Worm (Caenorhabditis elegans) whole organism, L1 larva: ENCODE measurements around the gene pmp-1.

Source experiments
- C16A3.4 ChIP-seq: fragments of 150-350 bp; optimal IDR thresholded peaks from 2 replicates; lab custom pipeline; 2014; ENCODE audit warnings: missing biosample characterization, missing genetic modification characterization
- C34B4.2 ChIP-seq: sonication (generic microtip); optimal IDR thresholded peaks from 2 replicates; lab custom pipeline; 2017; ENCODE audit warnings: mild to moderate bottlenecking, missing genetic modification characterization, missing compliant biosample characterization
- Y116A8C.19 ChIP-seq: sonication (generic microtip); optimal IDR thresholded peaks from 2 replicates; lab custom pipeline; 2016; ENCODE audit warnings: missing compliant biosample characterization, missing genetic modification characterization, borderline replicate concordance
- alr-1 ChIP-seq: fragments of 200-800 bp; sonication (Bioruptor generic); optimal IDR thresholded peaks from 2 replicates; lab custom pipeline; 2018; ENCODE audit warnings: borderline replicate concordance, mild to moderate bottlenecking, missing genetic modification characterization, missing compliant biosample characterization
- aly-2 ChIP-seq: fragments of 150-350 bp; optimal IDR thresholded peaks from 2 replicates; lab custom pipeline; 2014; ENCODE audit warnings: missing biosample characterization, missing genetic modification characterization
- ama-1 ChIP-seq: fragments of 150-350 bp; optimal IDR thresholded peaks from 2 replicates; lab custom pipeline; 2014
- ceh-63 ChIP-seq: fragments of 200-800 bp; sonication (Bioruptor generic); optimal IDR thresholded peaks from 2 replicates; lab custom pipeline; 2018; ENCODE audit warnings: mild to moderate bottlenecking, missing genetic modification characterization, missing compliant biosample characterization
- ceh-8 ChIP-seq: fragments of 200-800 bp; sonication (Bioruptor generic); optimal IDR thresholded peaks from 2 replicates; lab custom pipeline; 2018; ENCODE audit warnings: mild to moderate bottlenecking, missing genetic modification characterization, moderate library complexity, missing compliant biosample characterization
- ceh-88 ChIP-seq: fragments of 200-800 bp; sonication (Bioruptor generic); IDR thresholded peaks from 2 replicates; pipeline ENCODE4 v1.3.6; 2022; ENCODE audit warnings: missing genetic modification characterization, missing compliant biosample characterization
- dsc-1 ChIP-seq: sonication (generic microtip); optimal IDR thresholded peaks from 2 replicates; lab custom pipeline; 2016; ENCODE audit warnings: mild to moderate bottlenecking, missing genetic modification characterization, missing compliant biosample characterization
- efl-1 ChIP-seq, 4 experiments: fragments of 150-350 bp; optimal IDR thresholded peaks in 3 of 4; peaks in 1 of 4; 1 replicate in 1 of 4; 2 replicates in 3 of 4; lab custom pipeline; 2014; ENCODE audit warnings: missing biosample characterization in 2 of 4, missing genetic modification characterization in 2 of 4, missing genetic modification reagents in 2 of 4
- elt-2 ChIP-seq: sonication (generic microtip); optimal IDR thresholded peaks from 2 replicates; lab custom pipeline; 2016; ENCODE audit warnings: missing genetic modification characterization, mild to moderate bottlenecking, inconsistent platforms, missing compliant biosample characterization, missing genetic modification reagents
- ets-5 ChIP-seq: fragments of 200-800 bp; sonication (Bioruptor generic); IDR thresholded peaks from 2 replicates; pipeline ENCODE4 v1.3.6; 2022; ENCODE audit warnings: missing genetic modification characterization, missing compliant biosample characterization
- fkh-8 ChIP-seq: sonication (generic microtip); optimal IDR thresholded peaks from 2 replicates; lab custom pipeline; 2016; ENCODE audit warnings: mild to moderate bottlenecking, missing genetic modification characterization, missing compliant biosample characterization
- fos-1 ChIP-seq: fragments of 150-350 bp; optimal IDR thresholded peaks from 2 replicates; lab custom pipeline; 2014; ENCODE audit warnings: missing biosample characterization, missing genetic modification characterization
- grh-1 ChIP-seq: fragments of 200-800 bp; sonication (Bioruptor generic); IDR thresholded peaks from 2 replicates; pipeline ENCODE4 v1.3.6; 2022; ENCODE audit warnings: missing genetic modification reagents, missing genetic modification characterization, missing compliant biosample characterization
- hlh-17 ChIP-seq: fragments of 200-800 bp; sonication (Bioruptor generic); optimal IDR thresholded peaks from 2 replicates; lab custom pipeline; 2018; ENCODE audit warnings: missing genetic modification characterization, mild to moderate bottlenecking, missing compliant biosample characterization, moderate library complexity, borderline replicate concordance
- hpl-2 ChIP-seq: fragments of 150-350 bp; optimal IDR thresholded peaks from 2 replicates; lab custom pipeline; 2014; ENCODE audit warnings: missing biosample characterization, missing genetic modification reagents, missing genetic modification characterization
- irx-1 ChIP-seq: sonication (generic microtip); optimal IDR thresholded peaks from 2 replicates; lab custom pipeline; 2016; ENCODE audit warnings: missing genetic modification characterization, missing compliant biosample characterization
- isw-1 ChIP-seq: fragments of 200-800 bp; sonication (Bioruptor generic); IDR thresholded peaks from 2 replicates; pipeline ENCODE4 v1.3.6; 2022; ENCODE audit warnings: missing genetic modification characterization, missing compliant biosample characterization
- lin-13 ChIP-seq: fragments of 150-350 bp; optimal IDR thresholded peaks from 2 replicates; lab custom pipeline; 2014; ENCODE audit warnings: missing biosample characterization, missing genetic modification reagents, missing genetic modification characterization
- lin-35 ChIP-seq, 2 experiments: fragments of 150-350 bp; optimal IDR thresholded peaks; 2 replicates each; lab custom pipeline; 2014; ENCODE audit warnings: missing biosample characterization in 2 of 2, missing genetic modification characterization in 2 of 2, missing genetic modification reagents in 2 of 2
- lir-3 ChIP-seq: sonication (generic microtip); optimal IDR thresholded peaks from 2 replicates; lab custom pipeline; 2016; ENCODE audit warnings: mild to moderate bottlenecking, missing genetic modification characterization, moderate library complexity, missing compliant biosample characterization; ENCODE audit not compliant: poor library complexity
- lsy-2 ChIP-seq, 2 experiments: fragments of 150-350 bp; optimal IDR thresholded peaks; 2 replicates each; lab custom pipeline; 2014; ENCODE audit warnings: missing biosample characterization in 2 of 2, missing genetic modification characterization in 2 of 2
- mab-9 ChIP-seq: fragments of 200-800 bp; sonication (Bioruptor generic); IDR thresholded peaks from 2 replicates; pipeline ENCODE4 v1.3.6; 2022; ENCODE audit warnings: missing genetic modification reagents, missing genetic modification characterization, missing compliant biosample characterization
- mef-2 ChIP-seq: fragments of 150-350 bp; optimal IDR thresholded peaks from 2 replicates; lab custom pipeline; 2014; ENCODE audit warnings: missing biosample characterization, missing genetic modification characterization
- mep-1 ChIP-seq: fragments of 150-350 bp; optimal IDR thresholded peaks from 2 replicates; lab custom pipeline; 2014; ENCODE audit warnings: missing biosample characterization, missing genetic modification characterization
- nhr-11 ChIP-seq: fragments of 150-350 bp; optimal IDR thresholded peaks from 2 replicates; lab custom pipeline; 2014; ENCODE audit warnings: missing biosample characterization, missing genetic modification characterization
- nhr-12 ChIP-seq: sonication (generic microtip); optimal IDR thresholded peaks from 2 replicates; lab custom pipeline; 2017; ENCODE audit warnings: missing biosample characterization, missing genetic modification characterization
- nhr-19 ChIP-seq: fragments of 200-800 bp; sonication (Bioruptor generic); conservative IDR thresholded peaks from 2 replicates; pipeline ENCODE4 v1.3.6; 2022; ENCODE audit warnings: missing genetic modification characterization, missing compliant biosample characterization
- nhr-28 ChIP-seq: fragments of 150-350 bp; optimal IDR thresholded peaks from 2 replicates; lab custom pipeline; 2014; ENCODE audit warnings: missing biosample characterization, missing genetic modification characterization
- nhr-47 ChIP-seq: sonication (generic microtip); optimal IDR thresholded peaks from 2 replicates; lab custom pipeline; 2016; ENCODE audit warnings: mild to moderate bottlenecking, missing genetic modification characterization, moderate library complexity, missing compliant biosample characterization
- nhr-71 ChIP-seq: sonication (generic microtip); optimal IDR thresholded peaks from 2 replicates; lab custom pipeline; 2016; ENCODE audit warnings: mild to moderate bottlenecking, missing genetic modification characterization, moderate library complexity, missing compliant biosample characterization
- nhr-90 ChIP-seq: sonication (generic microtip); optimal IDR thresholded peaks from 2 replicates; lab custom pipeline; 2016; ENCODE audit warnings: mild to moderate bottlenecking, missing genetic modification characterization, missing compliant biosample characterization; ENCODE audit not compliant: poor library complexity
- pag-3 ChIP-seq: sonication (generic microtip); optimal IDR thresholded peaks from 2 replicates; lab custom pipeline; 2017; ENCODE audit warnings: missing genetic modification characterization, mild to moderate bottlenecking, missing compliant biosample characterization, antibody characterized with exemption, borderline replicate concordance; ENCODE audit not compliant: insufficient read depth
- pax-3 ChIP-seq: fragments of 200-800 bp; sonication (Bioruptor generic); optimal IDR thresholded peaks from 2 replicates; lab custom pipeline; 2018; ENCODE audit warnings: mild to moderate bottlenecking, missing genetic modification characterization, moderate library complexity, missing compliant biosample characterization
- pqm-1 ChIP-seq: sonication (generic microtip); optimal IDR thresholded peaks from 3 replicates; lab custom pipeline; 2017; ENCODE audit warnings: missing biosample characterization, missing genetic modification characterization
- skn-1 ChIP-seq: fragments of 150-350 bp; optimal IDR thresholded peaks from 2 replicates; lab custom pipeline; 2014; ENCODE audit warnings: missing biosample characterization, missing genetic modification characterization
- snpc-4 ChIP-seq: fragments of 150-350 bp; optimal IDR thresholded peaks from 2 replicates; lab custom pipeline; 2014; ENCODE audit warnings: missing biosample characterization, missing genetic modification characterization
- sox-4 ChIP-seq: sonication (generic microtip); optimal IDR thresholded peaks from 2 replicates; lab custom pipeline; 2016; ENCODE audit warnings: missing genetic modification characterization, missing compliant biosample characterization
- sptf-1 ChIP-seq: fragments of 150-350 bp; optimal IDR thresholded peaks from 2 replicates; lab custom pipeline; 2014; ENCODE audit warnings: missing biosample characterization, missing genetic modification characterization
- sup-37 ChIP-seq: fragments of 200-800 bp; sonication (Bioruptor generic); optimal IDR thresholded peaks from 2 replicates; lab custom pipeline; 2018; ENCODE audit warnings: mild to moderate bottlenecking, missing genetic modification characterization, missing compliant biosample characterization
- tlp-1 ChIP-seq: fragments of 150-350 bp; optimal IDR thresholded peaks from 2 replicates; lab custom pipeline; 2014; ENCODE audit warnings: missing biosample characterization, missing genetic modification characterization
- unc-30 ChIP-seq: sonication (generic microtip); optimal IDR thresholded peaks from 2 replicates; lab custom pipeline; 2017; ENCODE audit warnings: missing biosample characterization, missing genetic modification characterization
- unc-98 ChIP-seq: fragments of 200-800 bp; sonication (Bioruptor generic); IDR thresholded peaks from 2 replicates; pipeline ENCODE4 v1.3.6; 2022; ENCODE audit warnings: missing genetic modification characterization, missing compliant biosample characterization
- vab-15 ChIP-seq: sonication (generic microtip); optimal IDR thresholded peaks from 2 replicates; lab custom pipeline; 2017; ENCODE audit warnings: missing genotype, mild to moderate bottlenecking, missing genetic modification characterization, missing compliant biosample characterization
- zag-1 ChIP-seq: fragments of 150-350 bp; optimal IDR thresholded peaks from 2 replicates; lab custom pipeline; 2014; ENCODE audit warnings: missing biosample characterization, missing genetic modification characterization
- zip-4 ChIP-seq: fragments of 200-800 bp; sonication (Bioruptor generic); optimal IDR thresholded peaks from 2 replicates; lab custom pipeline; 2018; ENCODE audit warnings: mild to moderate bottlenecking, missing genetic modification characterization, moderate library complexity, missing compliant biosample characterization
- ztf-11 ChIP-seq, 2 experiments: sonication (generic microtip); optimal IDR thresholded peaks; 2 replicates each; lab custom pipeline; 2016 to 2017; ENCODE audit warnings: missing genetic modification characterization in 2 of 2, missing biosample characterization in 1 of 2, missing compliant biosample characterization in 1 of 2
- ztf-4 ChIP-seq: fragments of 150-350 bp; optimal IDR thresholded peaks from 2 replicates; lab custom pipeline; 2014; ENCODE audit warnings: missing biosample characterization, missing genetic modification characterization

The pmp-1 gene

DNA sequence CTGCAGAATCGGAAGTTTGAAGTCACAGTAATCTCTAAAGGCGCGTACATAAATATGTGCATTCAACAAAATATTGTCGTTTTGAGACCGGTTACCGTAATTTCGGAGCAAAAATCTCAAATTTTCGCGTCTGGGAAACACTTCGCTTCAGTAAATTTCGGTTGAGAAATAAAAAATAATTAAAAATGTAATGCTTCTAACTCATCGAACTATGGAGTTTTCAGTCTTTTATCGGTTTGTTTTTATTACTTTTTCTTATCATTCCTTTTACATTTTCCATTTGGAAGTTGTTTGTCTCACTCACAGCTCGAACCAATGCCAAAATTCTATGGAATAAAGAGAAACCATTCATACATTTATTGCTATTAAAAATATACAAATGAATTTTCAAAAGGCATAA, 4.7 kb upstream of the pmp-1 start (continued):
- TF ChIP-seq ztf-4 (tag; lab: Kevin White, UChicago): peak; percentile 55
- no peak for TF ChIP-seq pag-3 (tag; lab: Kevin White, UChicago)
- TF ChIP-seq grh-1: 0 out of 2 replicates have a peak, but pooled peaks have one; percentile 22
- TF ChIP-seq skn-1 (tag; lab: Kevin White, UChicago): no peak
- peak; percentile 39 for TF ChIP-seq C16A3.4 (tag; lab: Kevin White, UChicago)
- TF ChIP-seq ceh-88 (GFP tag; lab: Robert Waterston, UW): peak; percentile 59
- TF ChIP-seq isw-1: no peak
- TF ChIP-seq nhr-28: no peak
- TF ChIP-seq mef-2 (tag; lab: Kevin White, UChicago): no peak
- TF ChIP-seq nhr-71 (tag; lab: Kevin White, UChicago): peak; percentile 84
- TF ChIP-seq dsc-1 (tag; lab: Kevin White, UChicago): no peak
- TF ChIP-seq Y116A8C.19 (tag; lab: Kevin White, UChicago): no peak
- TF ChIP-seq nhr-47: peak; percentile 58
- TF ChIP-seq irx-1 (tag; lab: Kevin White, UChicago): peak; percentile 2
- TF ChIP-seq ztf-11 (tag; optimal IDR thresholded peaks at IDR 0.05; lab: Kevin White, UChicago): peak in 1 of 2 experiments; percentile 7
- TF ChIP-seq ceh-63 (GFP tag; lab: Kevin White, UChicago): no peak
- no peak for TF ChIP-seq ceh-8
- TF ChIP-seq fos-1: no peak
- TF ChIP-seq unc-98: no peak
- no peak for TF ChIP-seq pqm-1
- TF ChIP-seq ama-1 (lab: Kevin White, UChicago): peak; percentile 72
- TF ChIP-seq unc-30 (tag; lab: Kevin White, UChicago): no peak
- no peak for TF ChIP-seq C34B4.2 (tag; lab: Kevin White, UChicago)
- TF ChIP-seq mab-9: 0 out of 2 replicates have a peak, but pooled peaks have one; percentile 38
- TF ChIP-seq nhr-90 (tag; lab: Kevin White, UChicago): peak; percentile 76
- TF ChIP-seq lin-13 (GFP tag; lab: Kevin White, UChicago): peak; percentile 18
- no peak for TF ChIP-seq vab-15
- peak; percentile 46 for TF ChIP-seq lir-3 (tag; lab: Kevin White, UChicago)
- TF ChIP-seq zag-1 (tag; lab: Kevin White, UChicago): no peak
- no peak for TF ChIP-seq nhr-11 (tag; lab: Kevin White, UChicago)
- no peak for TF ChIP-seq hpl-2 (GFP tag; lab: Kevin White, UChicago)
- TF ChIP-seq efl-1 (optimal IDR thresholded peaks at IDR 0.05; lab: Kevin White, UChicago): no peak
- peak in 1 of 2 experiments; percentile 93 for TF ChIP-seq efl-1 (GFP tag; optimal IDR thresholded peaks at IDR 0.05 in 1 of 2; lab: Kevin White, UChicago)

- TF ChIP-seq mep-1 (tag; lab: Kevin White, UChicago): no peak
- TF ChIP-seq fkh-8: no peak
- no peak for TF ChIP-seq lin-13 (GFP tag; lab: Kevin White, UChicago)
- no peak for TF ChIP-seq ama-1 (lab: Kevin White, UChicago)
- TF ChIP-seq tlp-1 (tag; lab: Kevin White, UChicago): no peak
- TF ChIP-seq lsy-2 (tag; optimal IDR thresholded peaks at IDR 0.05; lab: Kevin White, UChicago): no peak
- no peak for TF ChIP-seq ztf-4 (tag; lab: Kevin White, UChicago)
- TF ChIP-seq ets-5 (GFP tag; lab: Robert Waterston, UW): no peak
- TF ChIP-seq zip-4 (GFP tag; lab: Kevin White, UChicago): no peak
- TF ChIP-seq ztf-11 (tag; optimal IDR thresholded peaks at IDR 0.05; lab: Kevin White, UChicago): no peak
- no peak for TF ChIP-seq alr-1 (tag; lab: Kevin White, UChicago)
- TF ChIP-seq elt-2: peak; percentile 10
- TF ChIP-seq sup-37 (GFP tag; lab: Kevin White, UChicago): no peak
- no peak for TF ChIP-seq sptf-1
- TF ChIP-seq pax-3 (tag; lab: Kevin White, UChicago): no peak
- no peak for TF ChIP-seq sox-4 (tag; lab: Kevin White, UChicago)
- TF ChIP-seq nhr-12: no peak
- TF ChIP-seq nhr-19 (GFP tag; lab: Robert Waterston, UW): no peak
- no peak for TF ChIP-seq Y116A8C.19 (tag; lab: Kevin White, UChicago)
- TF ChIP-seq aly-2 (tag; lab: Kevin White, UChicago): no peak
- no peak for TF ChIP-seq snpc-4
- TF ChIP-seq dsc-1 (tag; lab: Kevin White, UChicago): no peak
- no peak for TF ChIP-seq nhr-90 (tag; lab: Kevin White, UChicago)
- TF ChIP-seq hlh-17: no peak
- TF ChIP-seq efl-1 (optimal IDR thresholded peaks at IDR 0.05; lab: Kevin White, UChicago): no peak
- peak in 1 of 2 experiments; percentile 91 for TF ChIP-seq efl-1 (GFP tag; optimal IDR thresholded peaks at IDR 0.05 in 1 of 2; lab: Kevin White, UChicago)
- TF ChIP-seq lin-35 (GFP tag; optimal IDR thresholded peaks at IDR 0.05; lab: Kevin White, UChicago): peak in 1 of 2 experiments; percentile 4
These were observed 3.9 kb upstream of the pmp-1 start, which contains the start of gene pmp-2 for ce11 chrII:6887319-6888005. TSS of gene pmp-2 (minus strand) at chrII:6887805.
